Worm (Caenorhabditis elegans) whole organism, L3 larva: ENCODE results near the gene sdz-31.

Experiments used
- elt-1 ChIP-seq: fragments of 150-350 bp; optimal IDR thresholded peaks from 2 replicates; lab custom pipeline; 2014; ENCODE audit warnings: missing biosample characterization, missing genetic modification characterization
- elt-2 ChIP-seq: sonication (generic microtip); optimal IDR thresholded peaks from 2 replicates; lab custom pipeline; 2016; ENCODE audit warnings: missing genetic modification reagents, mild to moderate bottlenecking, missing genetic modification characterization, missing compliant biosample characterization
- elt-3 ChIP-seq, 3 experiments: fragments of 150-350 bp in 1 of 3; sonication (generic microtip) in 2 of 3; optimal IDR thresholded peaks; 2 replicates in 2 of 3; 4 replicates in 1 of 3; lab custom pipeline; 2014 to 2017; ENCODE audit warnings: missing biosample characterization in 3 of 3, missing genetic modification characterization in 3 of 3
- jun-1 ChIP-seq: fragments of 150-350 bp; optimal IDR thresholded peaks from 2 replicates; lab custom pipeline; 2014; ENCODE audit warnings: missing biosample characterization, missing genetic modification reagents, missing genetic modification characterization
- lin-39 ChIP-seq: fragments of 150-350 bp; optimal IDR thresholded peaks from 2 replicates; lab custom pipeline; 2018; ENCODE audit warnings: missing biosample characterization, missing genetic modification reagents, missing genetic modification characterization
- nhr-25 ChIP-seq: sonication (generic microtip); optimal IDR thresholded peaks from 2 replicates; lab custom pipeline; 2017; ENCODE audit warnings: missing biosample characterization, missing genetic modification characterization
- nhr-43 ChIP-seq: sonication (generic microtip); optimal IDR thresholded peaks from 2 replicates; lab custom pipeline; 2016; ENCODE audit warnings: mild to moderate bottlenecking, missing genetic modification characterization, missing compliant biosample characterization; ENCODE audit not compliant: poor library complexity, severe bottlenecking
- nhr-77 ChIP-seq: fragments of 150-350 bp; optimal IDR thresholded peaks from 2 replicates; lab custom pipeline; 2014; ENCODE audit warnings: missing biosample characterization, missing genetic modification characterization
- pqm-1 ChIP-seq: fragments of 150-350 bp; optimal IDR thresholded peaks from 2 replicates; lab custom pipeline; 2017; ENCODE audit warnings: missing biosample characterization, missing genetic modification characterization, inconsistent platforms
- ztf-4 ChIP-seq: fragments of 150-350 bp; optimal IDR thresholded peaks from 2 replicates; lab custom pipeline; 2014; ENCODE audit warnings: missing biosample characterization, missing genetic modification characterization

DNA sequence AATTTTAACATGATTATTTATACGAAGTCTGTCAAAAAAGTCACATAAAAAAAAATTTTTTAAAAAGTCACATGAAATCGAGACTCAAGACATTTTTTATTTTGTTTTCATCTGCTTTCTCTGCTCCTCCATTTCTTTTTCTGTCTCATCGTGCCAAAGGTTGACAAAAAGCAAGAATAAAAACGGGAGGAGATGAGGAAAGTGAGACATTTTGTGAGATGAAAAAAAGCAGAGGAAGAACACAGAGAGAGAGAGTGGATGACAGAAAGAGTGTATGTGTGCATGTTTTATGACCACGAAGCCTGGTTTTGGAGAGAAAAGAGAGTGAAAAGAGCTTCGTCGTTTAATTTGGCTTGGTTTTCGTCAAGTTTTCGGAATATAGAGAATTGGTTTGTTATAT is 26.2 kb upstream of the sdz-31 start:
- TF ChIP-seq nhr-77 (tag; lab: Kevin White, UChicago): no peak
- TF ChIP-seq pqm-1 (tag; lab: Kevin White, UChicago): no peak
- no peak for TF ChIP-seq elt-3 (tag; optimal IDR thresholded peaks at IDR 0.05; lab: Kevin White, UChicago)
- no peak for TF ChIP-seq elt-2
- TF ChIP-seq nhr-43: no peak
- peak; percentile 44 for TF ChIP-seq lin-39 (tag; lab: Kevin White, UChicago)
- TF ChIP-seq elt-1 (tag; lab: Kevin White, UChicago): no peak
- TF ChIP-seq ztf-4 (tag; lab: Kevin White, UChicago): no peak
- TF ChIP-seq nhr-25 (tag; lab: Kevin White, UChicago): no peak
- TF ChIP-seq jun-1 (tag; lab: Kevin White, UChicago): no peak
